Worm (Caenorhabditis elegans): ENCODE measurements around the gene B0252.8.

- TF ChIP-seq ama-1 (optimal IDR thresholded peaks at IDR 0.05) = no peak
- no peak for TF ChIP-seq F13H6.1 (tag; optimal IDR thresholded peaks at IDR 0.05)
- TF ChIP-seq tbx-7 (tag; optimal IDR thresholded peaks at IDR 0.05) = no peak
These were observed 49.6 kb downstream of the B0252.8 start, which contains the start of gene tra-2 for ce11 chrII:6965573-6965972.
